3 fruit fly cellular contexts compared by ENCODE assay signal in the genomic region with DNA sequence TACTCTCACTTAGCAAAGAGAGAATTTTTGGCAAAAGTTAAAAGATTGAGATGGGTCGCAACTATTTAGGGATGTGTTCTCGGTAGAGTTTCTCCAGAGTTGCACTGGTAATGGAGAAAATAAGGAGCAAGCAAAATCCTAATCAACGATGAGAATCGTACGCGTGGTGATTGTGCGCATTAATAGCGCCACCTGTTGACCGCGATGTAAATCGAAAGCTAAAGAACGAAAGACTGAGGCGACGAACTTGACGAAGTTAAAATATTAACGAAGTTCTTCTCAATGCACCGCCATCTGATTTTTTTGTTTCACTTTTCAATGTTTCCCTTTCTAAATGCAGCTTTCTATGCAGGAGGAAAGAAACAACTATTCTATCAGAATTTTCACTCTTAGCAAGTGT.
TF ChIP-seq lines count a peak whose summit lies in the region.

No protein-coding gene starts in this region.

- TF ChIP-seq CTCF in S2 (optimal IDR thresholded peaks at IDR 0.05; lab: Kevin White, UChicago), result peak; percentile 55 to 66
- TF ChIP-seq CTCF in whole organism, embryonic (GFP tag; optimal IDR thresholded peaks at IDR 0.05; lab: Kevin White, UChicago), result peak; percentile 80

TF ChIP-seq in whole organism, embryonic, 481 proteins besides CTCF, POLR2A, EP300 and RAD21:
- TF ChIP-seq croc (GFP tag; conservative IDR thresholded peaks at IDR 0.05; lab: Robert Waterston, UW) (no peak), Blimp-1 (GFP tag; optimal IDR thresholded peaks at IDR 0.05; lab: Kevin White, UChicago) (peak; percentile 71)
TF ChIP-seq in whole organism, embryonic: peak in this region for 1.

TF ChIP-seq in whole organism, prepupa, 60 proteins besides CTCF, POLR2A, EP300 and RAD21:
- peak; percentile 3 for TF ChIP-seq svp (GFP tag; lab: Kevin White, UChicago)
- no peak for TF ChIP-seq OdsH (GFP tag; optimal IDR thresholded peaks at IDR 0.05; lab: Kevin White, UChicago)
